Worm (Caenorhabditis elegans) whole organism, L3 larva: Measurements from ENCODE around the gene Y17G9B.4.

Experiments
- ama-1 ChIP-seq: fragments of 150-350 bp; optimal IDR thresholded peaks from 2 replicates; lab custom pipeline; 2018
- fkh-2 ChIP-seq: fragments of 150-350 bp; optimal IDR thresholded peaks from 2 replicates; lab custom pipeline; 2014; ENCODE audit warnings: missing biosample characterization, missing genetic modification reagents, missing genetic modification characterization
- nfya-1 ChIP-seq: sonication (generic microtip); optimal IDR thresholded peaks from 2 replicates; lab custom pipeline; 2017; ENCODE audit warnings: missing genetic modification characterization, mild to moderate bottlenecking, missing compliant biosample characterization, antibody characterized with exemption, moderate library complexity; ENCODE audit not compliant: insufficient read depth
- nhr-12 ChIP-seq: fragments of 150-350 bp; optimal IDR thresholded peaks from 2 replicates; lab custom pipeline; 2014; ENCODE audit warnings: missing biosample characterization, missing genetic modification characterization
- nhr-28 ChIP-seq: fragments of 150-350 bp; optimal IDR thresholded peaks from 2 replicates; lab custom pipeline; 2014; ENCODE audit warnings: missing biosample characterization, missing genetic modification characterization
- ztf-4 ChIP-seq: fragments of 150-350 bp; optimal IDR thresholded peaks from 2 replicates; lab custom pipeline; 2014; ENCODE audit warnings: missing biosample characterization, missing genetic modification characterization

DNA sequence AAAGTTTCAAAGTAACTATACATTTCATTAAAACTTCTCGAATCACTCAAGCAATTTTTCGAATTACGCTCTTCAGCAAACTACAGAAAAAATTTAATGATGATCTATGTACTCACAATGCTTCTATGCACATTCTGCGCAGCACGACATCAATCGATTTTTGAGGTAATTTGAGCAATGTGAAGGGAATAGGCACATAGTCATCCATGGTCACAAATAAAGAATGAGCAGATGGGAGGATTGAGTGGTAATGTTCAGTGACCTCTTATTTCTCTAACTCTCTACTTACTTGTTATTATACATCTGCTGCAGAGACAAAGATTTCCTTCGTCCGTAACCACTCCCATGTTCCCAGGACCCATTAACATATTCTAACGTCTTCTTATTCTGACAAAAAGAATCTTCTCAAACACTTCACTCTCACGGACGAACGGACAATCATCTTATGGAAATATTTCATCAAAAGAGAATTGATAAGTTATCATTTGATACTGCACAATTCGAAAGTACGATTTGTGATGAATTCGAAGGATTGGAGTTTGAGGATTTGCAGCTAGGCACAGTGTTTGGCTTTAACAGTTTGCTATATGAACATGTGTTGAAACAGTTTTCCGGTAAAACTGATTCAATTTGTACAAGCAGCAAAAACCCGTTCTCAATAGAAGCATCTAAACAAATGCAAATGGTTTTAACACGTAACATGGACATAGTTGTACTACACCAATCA, 4.2 kb downstream of the Y17G9B.4 start, which contains the start of the genes fbxb-77 and Y17G9B.11:
- TF ChIP-seq nhr-28 (tag; lab: Kevin White, UChicago) (no peak), nhr-12 (tag; lab: Kevin White, UChicago) (no peak), ztf-4 (no peak), fkh-2 (tag; lab: Kevin White, UChicago) (no peak), ama-1 (lab: Kevin White, UChicago) (no peak), nfya-1 (tag; lab: Kevin White, UChicago) (no peak)
